Fruit fly (Drosophila melanogaster) whole organism, embryonic: ENCODE measurements around the gene Cyp313a2.
A peak's percentile ranks its signal among the peaks of the same experiment; 100 is the strongest.

Experiments used
- Adf1 ChIP-seq: fragments of 200-800 bp; sonication (Bioruptor generic); IDR thresholded peaks from 2 replicates; pipeline ENCODE4 v1.3.6; 2022; ENCODE audit warnings: missing biosample characterization, missing genetic modification characterization
- CG10431 ChIP-seq: fragments of 200-800 bp; sonication (Bioruptor generic); optimal IDR thresholded peaks from 3 replicates; lab custom pipeline; 2018; ENCODE audit warnings: missing biosample characterization, mild to moderate bottlenecking, missing genetic modification characterization
- CG10979 ChIP-seq: fragments of 200-800 bp; sonication (Bioruptor generic); optimal IDR thresholded peaks from 2 replicates; lab custom pipeline; 2018; ENCODE audit warnings: missing biosample characterization, mild to moderate bottlenecking, missing genetic modification characterization, moderate library complexity
- CG15073 ChIP-seq: fragments of 200-800 bp; sonication (Bioruptor generic); optimal IDR thresholded peaks from 2 replicates; lab custom pipeline; 2016; ENCODE audit warnings: missing biosample characterization, missing genetic modification characterization
- CG16813 ChIP-seq: fragments of 200-800 bp; sonication (Bioruptor generic); IDR thresholded peaks from 3 replicates; pipeline ENCODE4 v1.3.6; 2022; ENCODE audit warnings: missing biosample characterization, missing genetic modification characterization; ENCODE audit not compliant: partially characterized antibody
- CG18764 ChIP-seq: fragments of 200-800 bp; sonication (Bioruptor generic); optimal IDR thresholded peaks from 3 replicates; lab custom pipeline; 2016; ENCODE audit warnings: missing biosample characterization, missing genetic modification characterization
- CG2199 ChIP-seq: fragments of 200-800 bp; sonication (Bioruptor generic); IDR thresholded peaks from 3 replicates; pipeline ENCODE4 v1.3.6; 2022; ENCODE audit warnings: missing biosample characterization, missing genetic modification characterization
- CG2202 ChIP-seq: fragments of 200-800 bp; sonication (Bioruptor generic); optimal IDR thresholded peaks from 2 replicates; lab custom pipeline; 2018; ENCODE audit warnings: missing biosample characterization, mild to moderate bottlenecking, missing genetic modification characterization
- CG31224 ChIP-seq: fragments of 200-800 bp; sonication (Bioruptor generic); IDR thresholded peaks from 2 replicates; pipeline ENCODE4 v1.3.6; 2022; ENCODE audit warnings: missing biosample characterization, missing genetic modification characterization
- CG31441 ChIP-seq: fragments of 200-800 bp; sonication (Bioruptor generic); IDR thresholded peaks from 2 replicates; pipeline ENCODE4 v1.3.6; 2022; ENCODE audit warnings: missing biosample characterization, missing genetic modification characterization
- CG4282 ChIP-seq: fragments of 200-800 bp; sonication (Bioruptor generic); optimal IDR thresholded peaks from 2 replicates; lab custom pipeline; 2016; ENCODE audit warnings: missing biosample characterization, missing genetic modification characterization
- CG8765 ChIP-seq: fragments of 200-800 bp; sonication (Bioruptor generic); IDR thresholded peaks from 2 replicates; pipeline ENCODE4 v1.3.6; 2022; ENCODE audit warnings: missing biosample characterization, missing genetic modification characterization
- CG9932 ChIP-seq: fragments of 200-800 bp; sonication (Bioruptor generic); IDR thresholded peaks from 2 replicates; pipeline ENCODE4 v1.3.6; 2022; ENCODE audit warnings: missing biosample characterization, missing genetic modification characterization
- CTCF ChIP-seq: fragments of 200-800 bp; sonication (Bioruptor generic); optimal IDR thresholded peaks from 2 replicates; lab custom pipeline; 2017; ENCODE audit warnings: missing biosample characterization, mild to moderate bottlenecking, missing genetic modification characterization, moderate library complexity
- Camta ChIP-seq: fragments of 200-800 bp; sonication (Bioruptor generic); optimal IDR thresholded peaks from 2 replicates; lab custom pipeline; 2016; ENCODE audit warnings: missing biosample characterization, missing genetic modification characterization
- D ChIP-seq, 2 experiments: fragments of 200-800 bp in 1 of 2; fragments of >200 bp in 1 of 2; sonication (Bioruptor generic) in 1 of 2; optimal IDR thresholded peaks; 2 replicates in 1 of 2; 3 replicates in 1 of 2; lab custom pipeline; 2017; ENCODE audit warnings: mild to moderate bottlenecking in 1 of 2, missing biosample characterization in 1 of 2, missing genetic modification characterization in 1 of 2, missing genetic modification reagents in 1 of 2
- Dip2 ChIP-seq: fragments of 200-800 bp; sonication (Bioruptor generic); IDR thresholded peaks from 2 replicates; pipeline ENCODE4 v1.3.6; 2022; ENCODE audit warnings: missing biosample characterization, missing genetic modification characterization
- Doc2 ChIP-seq: fragments of 200-800 bp; sonication (Bioruptor generic); IDR thresholded peaks from 2 replicates; pipeline ENCODE4 v1.3.6; 2022; ENCODE audit warnings: missing biosample characterization, missing genetic modification characterization
- Drgx ChIP-seq: fragments of 200-800 bp; sonication (Bioruptor generic); IDR thresholded peaks from 2 replicates; pipeline ENCODE4 v1.3.6; 2022; ENCODE audit warnings: missing biosample characterization, missing genetic modification characterization
- Eip74EF ChIP-seq, 2 experiments: fragments of 200-800 bp in 1 of 2; fragments of >200 bp in 1 of 2; sonication (Bioruptor generic) in 1 of 2; optimal IDR thresholded peaks; 2 replicates each; lab custom pipeline; 2017 to 2019; ENCODE audit warnings: missing biosample characterization in 2 of 2, missing genetic modification characterization in 2 of 2, mild to moderate bottlenecking in 1 of 2, moderate library complexity in 1 of 2
- Ets65A ChIP-seq: fragments of 200-800 bp; sonication (Bioruptor generic); peaks from one replicate; lab custom pipeline; 2016; ENCODE audit warnings: missing biosample characterization, missing genetic modification characterization
- Ets97D ChIP-seq: fragments of 200-800 bp; sonication (Bioruptor generic); optimal IDR thresholded peaks from 3 replicates; lab custom pipeline; 2016; ENCODE audit warnings: missing biosample characterization, missing genetic modification characterization
- H15 ChIP-seq: fragments of 200-800 bp; sonication (Bioruptor generic); IDR thresholded peaks from 3 replicates; pipeline ENCODE4 v1.3.6; 2022; ENCODE audit warnings: missing biosample characterization, missing genetic modification characterization
- HLH4C ChIP-seq: fragments of 200-800 bp; sonication (Bioruptor generic); IDR thresholded peaks from 3 replicates; pipeline ENCODE4 v1.3.6; 2022; ENCODE audit warnings: missing biosample characterization, missing genetic modification characterization; ENCODE audit not compliant: partially characterized antibody
- Hey ChIP-seq: fragments of 200-800 bp; sonication (Bioruptor generic); optimal IDR thresholded peaks from 3 replicates; lab custom pipeline; 2018; ENCODE audit warnings: missing biosample characterization, mild to moderate bottlenecking, missing genetic modification characterization
- Hsf ChIP-seq: fragments of 200-800 bp; sonication (Bioruptor generic); optimal IDR thresholded peaks from 3 replicates; lab custom pipeline; 2016; ENCODE audit warnings: missing biosample characterization, missing genetic modification characterization
- NFAT ChIP-seq: fragments of 200-800 bp; sonication (Bioruptor generic); IDR thresholded peaks from 2 replicates; pipeline ENCODE4 v1.3.6; 2022; ENCODE audit warnings: missing biosample characterization, missing genetic modification characterization
- Ptx1 ChIP-seq: fragments of 200-800 bp; sonication (Bioruptor generic); IDR thresholded peaks from 2 replicates; pipeline ENCODE4 v1.3.6; 2022; ENCODE audit warnings: missing biosample characterization, missing genetic modification characterization
- Xbp1 ChIP-seq: fragments of 200-800 bp; sonication (Bioruptor generic); optimal IDR thresholded peaks from 3 replicates; lab custom pipeline; 2016; ENCODE audit warnings: missing biosample characterization, mild to moderate bottlenecking, missing genetic modification characterization
- amos ChIP-seq: fragments of 200-800 bp; sonication (Bioruptor generic); IDR thresholded peaks from 2 replicates; pipeline ENCODE4 v1.3.6; 2022; ENCODE audit warnings: missing biosample characterization, missing genetic modification characterization; ENCODE audit not compliant: partially characterized antibody
- ara ChIP-seq: fragments of 200-800 bp; sonication (Bioruptor generic); IDR thresholded peaks from 2 replicates; pipeline ENCODE4 v1.3.6; 2022; ENCODE audit warnings: missing biosample characterization, missing genetic modification characterization
- az2 ChIP-seq: fragments of 200-800 bp; sonication (Bioruptor generic); optimal IDR thresholded peaks from 3 replicates; lab custom pipeline; 2016; ENCODE audit warnings: missing biosample characterization, missing genetic modification characterization
- bowl ChIP-seq: fragments of 200-800 bp; sonication (Bioruptor generic); IDR thresholded peaks from 2 replicates; pipeline ENCODE4 v1.3.6; 2022; ENCODE audit warnings: missing biosample characterization, missing genetic modification characterization
- chif ChIP-seq, 2 experiments: fragments of 200-800 bp; sonication (Bioruptor generic); optimal IDR thresholded peaks; 3 replicates each; lab custom pipeline; 2016; ENCODE audit warnings: missing biosample characterization in 2 of 2, missing genetic modification characterization in 2 of 2
- chinmo ChIP-seq: fragments of 200-800 bp; sonication (Bioruptor generic); IDR thresholded peaks from 4 replicates; pipeline ENCODE4 v1.3.6; 2022; ENCODE audit warnings: missing biosample characterization, missing genetic modification characterization; ENCODE audit not compliant: partially characterized antibody
- ci ChIP-seq: fragments of 200-800 bp; sonication (Bioruptor generic); IDR thresholded peaks from 3 replicates; pipeline ENCODE4 v1.3.6; 2022; ENCODE audit warnings: missing biosample characterization, missing genetic modification characterization
- disco-r ChIP-seq: fragments of 200-800 bp; sonication (Bioruptor generic); optimal IDR thresholded peaks from 2 replicates; lab custom pipeline; 2016; ENCODE audit warnings: missing biosample characterization, missing genetic modification characterization
- ems ChIP-seq: fragments of 200-800 bp; sonication (Bioruptor generic); optimal IDR thresholded peaks from 3 replicates; lab custom pipeline; 2016; ENCODE audit warnings: missing biosample characterization, missing genetic modification characterization
- gsb-n ChIP-seq: fragments of 200-800 bp; sonication (Bioruptor generic); optimal IDR thresholded peaks from 3 replicates; lab custom pipeline; 2018; ENCODE audit warnings: missing biosample characterization, mild to moderate bottlenecking, missing genetic modification characterization
- hkb ChIP-seq, 2 experiments: fragments of 200-800 bp in 1 of 2; fragments of >200 bp in 1 of 2; sonication (Bioruptor generic) in 1 of 2; IDR thresholded peaks in 1 of 2; optimal IDR thresholded peaks in 1 of 2; 2 replicates each; pipeline versions ENCODE4 v1.3.6 to Lab custom; 2017 to 2022; ENCODE audit warnings: missing biosample characterization in 1 of 2, missing genetic modification characterization in 1 of 2
- mam ChIP-seq: fragments of 200-800 bp; sonication (Bioruptor generic); optimal IDR thresholded peaks from 3 replicates; lab custom pipeline; 2016; ENCODE audit warnings: missing biosample characterization, missing genetic modification characterization
- phol ChIP-seq: fragments of 200-800 bp; sonication (Bioruptor generic); optimal IDR thresholded peaks from 3 replicates; lab custom pipeline; 2018; ENCODE audit warnings: missing biosample characterization, mild to moderate bottlenecking, missing genetic modification characterization, moderate library complexity
- sisA ChIP-seq: fragments of 200-800 bp; sonication (Bioruptor generic); IDR thresholded peaks from 2 replicates; pipeline ENCODE4 v1.3.6; 2022; ENCODE audit warnings: missing biosample characterization, missing genetic modification characterization
- slbo ChIP-seq: fragments of 200-800 bp; sonication (Bioruptor generic); IDR thresholded peaks from 2 replicates; pipeline ENCODE4 v1.3.6; 2022; ENCODE audit warnings: missing biosample characterization, missing genetic modification characterization
- stwl ChIP-seq: fragments of 200-800 bp; sonication (Bioruptor generic); optimal IDR thresholded peaks from 3 replicates; lab custom pipeline; 2018; ENCODE audit warnings: missing biosample characterization, mild to moderate bottlenecking, missing genetic modification characterization, moderate library complexity
- tap ChIP-seq: fragments of 200-800 bp; optimal IDR thresholded peaks from 3 replicates; lab custom pipeline; 2019; ENCODE audit warnings: missing biosample characterization, mild to moderate bottlenecking, missing genetic modification characterization, moderate library complexity
- vfl ChIP-seq: fragments of 200-800 bp; sonication (Bioruptor generic); optimal IDR thresholded peaks from 2 replicates; lab custom pipeline; 2016; ENCODE audit warnings: missing biosample characterization, missing genetic modification characterization
- vnd ChIP-seq: fragments of 200-800 bp; sonication (Bioruptor generic); IDR thresholded peaks from 3 replicates; pipeline ENCODE4 v1.3.6; 2022; ENCODE audit warnings: missing biosample characterization, missing genetic modification characterization; ENCODE audit not compliant: partially characterized antibody
- wek ChIP-seq: fragments of 200-800 bp; sonication (Bioruptor generic); optimal IDR thresholded peaks from 3 replicates; lab custom pipeline; 2018; ENCODE audit warnings: missing biosample characterization, mild to moderate bottlenecking, missing genetic modification characterization, moderate library complexity
- z ChIP-seq: fragments of 200-800 bp; sonication (Bioruptor generic); IDR thresholded peaks from 3 replicates; pipeline ENCODE4 v1.3.6; 2022; ENCODE audit warnings: missing biosample characterization, missing genetic modification characterization
- zfh2 ChIP-seq: fragments of 200-800 bp; sonication (Bioruptor generic); optimal IDR thresholded peaks from 2 replicates; lab custom pipeline; 2016; ENCODE audit warnings: missing biosample characterization, missing genetic modification characterization

Cyp313a2 gene

DNA sequence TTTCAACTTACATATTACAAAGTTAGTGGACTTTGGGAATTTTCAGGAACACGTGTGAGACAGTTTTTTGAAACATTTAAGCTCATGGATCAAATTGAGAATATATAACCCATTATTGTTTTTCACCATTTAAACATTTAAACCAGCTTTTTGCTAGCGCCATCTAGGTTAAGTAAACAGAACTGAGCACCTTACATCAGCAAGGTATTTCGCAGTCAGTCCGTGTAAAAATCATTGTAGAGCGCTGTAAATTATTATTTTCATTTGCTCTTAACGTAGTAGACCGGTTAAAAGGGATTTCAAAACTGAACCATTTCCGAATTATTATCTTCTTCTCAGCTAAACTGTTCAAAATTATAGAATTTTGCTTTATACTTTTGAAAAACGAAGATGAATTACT, 14.6 kb downstream of the Cyp313a2 start, which contains the start of gene Rsbp15 (continued):
- TF ChIP-seq Hsf (GFP tag; lab: Kevin White, UChicago), result no peak
- no peak for TF ChIP-seq z (GFP tag; lab: Robert Waterston, UW)
- TF ChIP-seq wek (GFP tag; lab: Kevin White, UChicago), result no peak
- 0 out of 3 replicates have a peak, but pooled peaks have one; percentile 15 for TF ChIP-seq vnd
- TF ChIP-seq chif (GFP tag; optimal IDR thresholded peaks at IDR 0.05; lab: Kevin White, UChicago), result peak in 1 of 2 experiments; percentile 15
- TF ChIP-seq CG2202, result no peak
- TF ChIP-seq Drgx, result no peak
- no peak for TF ChIP-seq vfl (GFP tag; lab: Kevin White, UChicago)
- TF ChIP-seq hkb (optimal IDR thresholded peaks at IDR 0.05; lab: Kevin White, UChicago), result peak; percentile 20
- TF ChIP-seq hkb (GFP tag; IDR thresholded peaks at IDR 0.05; lab: Robert Waterston, UW), result no peak
- TF ChIP-seq sisA (GFP tag; lab: Robert Waterston, UW), result 0 out of 2 replicates have a peak, but pooled peaks have one; percentile 18
- TF ChIP-seq Ptx1 (GFP tag; lab: Robert Waterston, UW), result peak; percentile 35; the same call in 1 of the 2 replicates
- TF ChIP-seq CG10979, result no peak
- TF ChIP-seq CTCF (GFP tag; lab: Kevin White, UChicago), result peak; percentile 98
- TF ChIP-seq Eip74EF (GFP tag; optimal IDR thresholded peaks at IDR 0.05; lab: Kevin White, UChicago), result no peak
- TF ChIP-seq ems (GFP tag; lab: Kevin White, UChicago), result no peak
- no peak for TF ChIP-seq Adf1 (GFP tag; lab: Robert Waterston, UW)
- no peak for TF ChIP-seq CG15073 (GFP tag; lab: Kevin White, UChicago)
- TF ChIP-seq gsb-n (tag; lab: Kevin White, UChicago), result no peak
- no peak for TF ChIP-seq bowl (GFP tag; lab: Robert Waterston, UW)
- peak; percentile 38 for TF ChIP-seq stwl (tag; lab: Kevin White, UChicago)
- TF ChIP-seq chinmo (GFP tag; lab: Robert Waterston, UW), result no peak
- no peak for TF ChIP-seq CG4282 (GFP tag; lab: Kevin White, UChicago)
- peak; percentile 62 for TF ChIP-seq slbo
- TF ChIP-seq Xbp1 (GFP tag; lab: Kevin White, UChicago), result peak; percentile 4
- no peak for TF ChIP-seq disco-r (GFP tag; lab: Kevin White, UChicago)
- peak; percentile 47 for TF ChIP-seq CG9932
- TF ChIP-seq Camta (GFP tag; lab: Kevin White, UChicago), result no peak
- no peak for TF ChIP-seq ara (GFP tag; lab: Robert Waterston, UW)
- peak; percentile 86 for TF ChIP-seq Ets65A (GFP tag; lab: Kevin White, UChicago)
- TF ChIP-seq D (optimal IDR thresholded peaks at IDR 0.05; lab: Kevin White, UChicago), result no peak
- TF ChIP-seq D (GFP tag; optimal IDR thresholded peaks at IDR 0.05; lab: Kevin White, UChicago), result no peak
- peak; percentile 1 for TF ChIP-seq Ets97D (GFP tag; lab: Kevin White, UChicago)
- TF ChIP-seq NFAT, result peak; percentile 43; the same call in 1 of the 2 replicates
- TF ChIP-seq CG8765 (GFP tag; lab: Robert Waterston, UW), result no peak
- TF ChIP-seq HLH4C, result no peak
- TF ChIP-seq ci, result 0 out of 3 replicates have a peak, but pooled peaks have one; percentile 11
- peak; percentile 69 for TF ChIP-seq amos (GFP tag; lab: Robert Waterston, UW)
- no peak for TF ChIP-seq CG18764 (GFP tag; lab: Kevin White, UChicago)
- TF ChIP-seq Doc2, result no peak
- peak; percentile 13 for TF ChIP-seq phol
- no peak for TF ChIP-seq mam
- TF ChIP-seq Dip2, result peak; percentile 97
- TF ChIP-seq CG2199 (GFP tag; lab: Robert Waterston, UW), result peak; percentile 65; the same call in 2 of the 3 replicates
- TF ChIP-seq CG31224 (GFP tag; lab: Robert Waterston, UW), result no peak
- TF ChIP-seq tap, result no peak
- TF ChIP-seq CG10431 (GFP tag; lab: Kevin White, UChicago), result no peak
- TF ChIP-seq CG16813, result peak; percentile 47; the same call in 2 of the 3 replicates
- TF ChIP-seq H15 (GFP tag; lab: Robert Waterston, UW), result no peak
- no peak for TF ChIP-seq az2 (GFP tag; lab: Kevin White, UChicago)
- TF ChIP-seq zfh2 (GFP tag; lab: Kevin White, UChicago), result no peak
- TF ChIP-seq Hey (tag; lab: Kevin White, UChicago), result no peak
- TF ChIP-seq CG31441 (GFP tag; lab: Robert Waterston, UW), result no peak
